Worm (Caenorhabditis elegans) whole organism, L3 larva: ENCODE results near the gene T19D2.13.

Experiments used
- ZK546.5 ChIP-seq: sonication (generic microtip); optimal IDR thresholded peaks from 2 replicates; lab custom pipeline; 2017; ENCODE audit warnings: missing biosample characterization, missing genetic modification characterization
- ceh-9 ChIP-seq: sonication (generic microtip); optimal IDR thresholded peaks from 2 replicates; lab custom pipeline; 2018; ENCODE audit warnings: missing biosample characterization, missing genetic modification characterization
- lin-39 ChIP-seq: fragments of 150-350 bp; optimal IDR thresholded peaks from 2 replicates; lab custom pipeline; 2018; ENCODE audit warnings: missing biosample characterization, missing genetic modification reagents, missing genetic modification characterization
- nhr-11 ChIP-seq: fragments of 150-350 bp; optimal IDR thresholded peaks from 2 replicates; lab custom pipeline; 2014; ENCODE audit warnings: missing biosample characterization, missing genetic modification characterization
- nhr-237 ChIP-seq: fragments of 150-350 bp; optimal IDR thresholded peaks from 2 replicates; lab custom pipeline; 2014; ENCODE audit warnings: missing biosample characterization, missing genetic modification characterization
- pha-4 ChIP-seq: fragments of 150-350 bp; optimal IDR thresholded peaks from 2 replicates; lab custom pipeline; 2014; ENCODE audit warnings: missing biosample characterization, missing genetic modification reagents, missing genetic modification characterization
- unc-62 ChIP-seq: fragments of 150-350 bp; sonication (generic microtip); optimal IDR thresholded peaks from 4 replicates; lab custom pipeline; 2014; ENCODE audit warnings: missing biosample characterization, missing genetic modification reagents, missing genetic modification characterization

DNA sequence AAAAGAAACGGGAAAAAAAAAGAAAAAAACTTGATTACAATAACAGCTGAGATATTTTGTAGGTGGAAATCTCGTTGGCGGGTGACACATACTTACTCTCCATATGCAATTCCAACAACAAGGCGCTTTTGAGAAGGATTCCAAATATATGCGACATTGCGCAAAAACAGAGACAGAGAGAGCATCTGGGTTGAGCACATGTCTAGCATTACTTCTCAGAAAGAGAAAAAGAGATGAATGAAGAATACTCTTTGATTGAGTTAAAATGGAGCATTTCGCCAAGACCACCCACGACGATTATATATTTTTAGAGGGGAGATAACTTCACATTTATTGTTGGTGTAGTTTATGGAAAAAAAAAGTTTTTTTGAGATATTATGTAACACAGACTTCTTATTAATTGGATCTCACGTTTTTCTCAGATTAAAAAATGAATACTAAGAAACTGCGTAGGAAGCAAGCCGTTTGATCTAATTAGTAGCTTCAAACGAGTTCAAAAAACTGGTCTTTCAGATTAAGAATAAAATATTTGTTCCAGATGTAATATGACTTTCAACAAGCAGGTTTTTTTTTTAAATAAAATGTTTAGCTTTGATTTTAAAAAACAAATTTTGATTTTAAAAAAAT, 2.9 kb upstream of the T19D2.13 start:
- TF ChIP-seq unc-62: no peak
- no peak for TF ChIP-seq ceh-9 (tag; lab: Kevin White, UChicago)
- no peak for TF ChIP-seq pha-4
- TF ChIP-seq ZK546.5: no peak
- no peak for TF ChIP-seq nhr-11
- TF ChIP-seq nhr-237 (tag; lab: Kevin White, UChicago): no peak
- TF ChIP-seq lin-39 (tag; lab: Kevin White, UChicago): no peak
